Fruit fly (Drosophila melanogaster): Measurements from ENCODE around the gene CG6324.

CG6324 gene

DNA sequence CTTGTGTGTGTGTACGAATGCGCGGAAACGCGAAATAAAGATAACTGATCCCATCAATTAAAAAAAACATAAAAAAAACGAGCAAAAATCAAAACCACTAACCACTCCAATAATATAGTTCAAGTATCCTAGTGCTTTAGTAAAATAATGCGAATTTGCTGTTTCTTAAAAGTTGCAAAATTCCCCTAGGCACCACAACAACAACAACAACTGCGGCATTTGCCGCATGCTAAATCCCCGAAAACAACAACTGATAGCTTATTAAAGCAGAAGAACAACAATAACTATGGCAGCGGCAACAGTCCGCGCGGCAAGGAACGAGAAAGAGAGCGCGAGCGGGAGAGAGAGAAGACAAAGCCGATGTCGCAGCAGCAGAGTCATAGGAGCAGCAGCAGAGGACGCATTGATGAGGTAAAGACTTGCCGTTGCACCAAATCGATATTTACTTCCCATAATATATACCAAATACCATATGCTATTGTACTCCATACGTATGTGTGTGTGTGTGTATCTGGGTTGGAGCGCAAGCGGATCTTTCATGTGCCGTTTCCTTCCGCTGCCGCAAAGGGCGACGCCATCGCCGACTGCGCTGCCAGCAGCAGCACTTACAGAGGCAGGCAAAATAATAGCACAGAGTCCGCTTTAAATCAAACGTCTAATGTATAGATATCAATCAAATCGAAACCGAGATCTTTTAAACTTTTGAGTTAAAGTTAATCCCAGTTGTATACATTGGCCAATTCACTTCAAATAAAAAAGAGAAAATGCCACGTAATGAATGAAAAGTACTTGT is 7.3 kb downstream of the CG6324 start:
- TF ChIP-seq CG10321 (GFP tag; IDR thresholded peaks at IDR 0.05) (no peak), nom (GFP tag; optimal IDR thresholded peaks at IDR 0.05) (peak; percentile 25), CG1832 (GFP tag; optimal IDR thresholded peaks at IDR 0.05) (peak; percentile 41), CG15479 (GFP tag; optimal IDR thresholded peaks at IDR 0.05) (peak; percentile 61), Trl (optimal IDR thresholded peaks at IDR 0.05) (peak; percentile 48 to 60), Trl (GFP tag; optimal IDR thresholded peaks at IDR 0.05) (no peak), CG14860 (GFP tag; IDR thresholded peaks at IDR 0.05; ENCODE audit: partially characterized antibody) (no peak), CG4360 (GFP tag; IDR thresholded peaks at IDR 0.05) (peak; percentile 76), jing (GFP tag; optimal IDR thresholded peaks at IDR 0.05) (no peak), CG11696 (GFP tag; IDR thresholded peaks at IDR 0.05) (peak; percentile 67; the same call in 1 of the 2 replicates), Adf1 (GFP tag; IDR thresholded peaks at IDR 0.05) (peak; percentile 85)

DNA sequence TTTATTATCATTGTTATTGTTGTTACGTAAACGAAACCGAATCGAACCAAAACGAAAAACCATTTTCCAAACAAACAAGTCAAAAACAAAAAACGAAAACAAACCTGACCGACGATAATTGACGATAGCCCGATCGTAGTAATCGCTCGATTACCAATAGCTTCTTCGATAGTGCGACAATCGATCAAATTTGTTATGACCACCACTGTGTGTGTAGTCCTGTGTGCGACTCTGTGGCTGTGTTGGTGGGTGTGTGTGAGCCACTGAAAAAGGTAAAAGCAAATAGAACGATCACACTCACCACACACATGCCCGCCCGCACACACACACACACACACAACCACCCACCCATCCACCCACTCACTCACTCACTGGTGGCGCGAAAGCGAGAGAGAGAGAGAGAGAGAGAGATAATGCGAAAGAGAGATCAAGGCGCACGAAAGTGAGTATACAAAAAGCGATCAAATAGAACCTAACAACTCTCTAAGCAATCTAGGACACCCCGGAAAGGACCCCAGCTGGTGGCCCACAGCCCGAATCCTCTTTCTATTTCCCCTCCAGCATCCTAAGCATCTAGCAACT is 8.7 kb downstream of the CG6324 start:
- 0 out of 2 replicates have a peak, but pooled peaks have one; percentile 29 for TF ChIP-seq E2f2 (GFP tag; IDR thresholded peaks at IDR 0.05)
- peak; percentile 9 for TF ChIP-seq Med (GFP tag)
- peak; percentile 56; the same call in 1 of the 3 replicates for TF ChIP-seq CG14860 (GFP tag; IDR thresholded peaks at IDR 0.05; ENCODE audit: partially characterized antibody)
- peak; percentile 64; the same call in 1 of the 3 replicates for TF ChIP-seq hb (GFP tag; IDR thresholded peaks at IDR 0.05; ENCODE audit: partially characterized antibody)
- no peak for TF ChIP-seq crp (GFP tag; optimal IDR thresholded peaks at IDR 0.05)
- TF ChIP-seq nau (GFP tag; optimal IDR thresholded peaks at IDR 0.05), result no peak
- no peak for TF ChIP-seq bcd (GFP tag; optimal IDR thresholded peaks at IDR 0.05)
- TF ChIP-seq Sry-β (GFP tag; optimal IDR thresholded peaks at IDR 0.05), result no peak
- 0 out of 3 replicates have a peak, but pooled peaks have one; percentile 20 for TF ChIP-seq Doc3 (GFP tag; IDR thresholded peaks at IDR 0.05; ENCODE audit: partially characterized antibody)
- peak in 1 of 2 experiments; percentile 29 for TF ChIP-seq Pdp1 (GFP tag; optimal IDR thresholded peaks at IDR 0.05)
- TF ChIP-seq CG17612 (GFP tag; IDR thresholded peaks at IDR 0.05), result no peak
- TF ChIP-seq CTCF (GFP tag; optimal IDR thresholded peaks at IDR 0.05), result no peak
- TF ChIP-seq CG2199 (GFP tag; IDR thresholded peaks at IDR 0.05), result no peak
- peak; percentile 33 to 71 for TF ChIP-seq Trl (optimal IDR thresholded peaks at IDR 0.05)
- TF ChIP-seq Trl (GFP tag; optimal IDR thresholded peaks at IDR 0.05), result no peak
- TF ChIP-seq Bdp1 (GFP tag; optimal IDR thresholded peaks at IDR 0.05), result no peak
- peak; percentile 40 for TF ChIP-seq BEAF-32 (GFP tag; optimal IDR thresholded peaks at IDR 0.05)
- peak; percentile 70; the same call in 2 of the 3 replicates for TF ChIP-seq Opbp (GFP tag; IDR thresholded peaks at IDR 0.05; ENCODE audit: partially characterized antibody)
- TF ChIP-seq CG13287 (GFP tag; IDR thresholded peaks at IDR 0.05; ENCODE audit: partially characterized antibody), result peak; percentile 51
- TF ChIP-seq dm (GFP tag; optimal IDR thresholded peaks at IDR 0.05), result no peak
- no peak for TF ChIP-seq Hr39 (optimal IDR thresholded peaks at IDR 0.05)
- no peak for TF ChIP-seq unpg (GFP tag; optimal IDR thresholded peaks at IDR 0.05)
- TF ChIP-seq CG1832 (GFP tag; optimal IDR thresholded peaks at IDR 0.05), result peak; percentile 60
- peak; percentile 10 for TF ChIP-seq pzg (GFP tag; optimal IDR thresholded peaks at IDR 0.05)
- peak; percentile 25; the same call in 1 of the 2 replicates for TF ChIP-seq CG42726 (GFP tag; IDR thresholded peaks at IDR 0.05; ENCODE audit: partially characterized antibody)
- TF ChIP-seq CG8290 (GFP tag; optimal IDR thresholded peaks at IDR 0.05), result peak; percentile 38
- TF ChIP-seq CG8290 (tag; optimal IDR thresholded peaks at IDR 0.05), result peak; percentile 20 to 46
- peak; percentile 66 for TF ChIP-seq Scr (GFP tag; IDR thresholded peaks at IDR 0.05; ENCODE audit: partially characterized antibody)
- TF ChIP-seq repo (GFP tag; optimal IDR thresholded peaks at IDR 0.05), result no peak
- TF ChIP-seq Dll (GFP tag; IDR thresholded peaks at IDR 0.05; ENCODE audit: partially characterized antibody), result peak; percentile 56; the same call in 2 of the 4 replicates
- TF ChIP-seq org-1 (GFP tag; optimal IDR thresholded peaks at IDR 0.05), result no peak
- TF ChIP-seq cg (GFP tag; optimal IDR thresholded peaks at IDR 0.05), result peak; percentile 80
- TF ChIP-seq CG15514 (GFP tag; optimal IDR thresholded peaks at IDR 0.05), result peak; percentile 3
- TF ChIP-seq sr (GFP tag; IDR thresholded peaks at IDR 0.05), result peak; percentile 95
- peak; percentile 62; the same call in 2 of the 3 replicates for TF ChIP-seq CG34224 (GFP tag; IDR thresholded peaks at IDR 0.05; ENCODE audit: partially characterized antibody)
- peak; percentile 56 for TF ChIP-seq stwl (tag; optimal IDR thresholded peaks at IDR 0.05)
- TF ChIP-seq Atf6 (GFP tag; IDR thresholded peaks at IDR 0.05), result no peak
- peak; percentile 60; the same call in 1 of the 2 replicates for TF ChIP-seq ato (GFP tag; IDR thresholded peaks at IDR 0.05; ENCODE audit: partially characterized antibody)
